Fruit fly (Drosophila melanogaster) whole organism, prepupa: ENCODE measurements around the gene CG16965.
A peak's percentile ranks its signal among the peaks of the same experiment; 100 is the strongest.

ENCODE experiments used
- CG10669 ChIP-seq: fragments of 200-800 bp; sonication (Bioruptor generic); optimal IDR thresholded peaks from 3 replicates; lab custom pipeline; 2018; ENCODE audit warnings: missing biosample characterization, mild to moderate bottlenecking, missing genetic modification characterization, moderate library complexity
- CG11294 ChIP-seq: fragments of 200-800 bp; sonication (Bioruptor generic); IDR thresholded peaks from 2 replicates; pipeline ENCODE4 v1.3.6; 2022; ENCODE audit warnings: missing biosample characterization, missing genetic modification characterization
- CG11902 ChIP-seq: fragments of 200-800 bp; sonication (Bioruptor generic); optimal IDR thresholded peaks from 3 replicates; lab custom pipeline; 2016; ENCODE audit warnings: missing biosample characterization, missing genetic modification characterization
- CG15336 ChIP-seq: fragments of 200-800 bp; sonication (Bioruptor generic); IDR thresholded peaks from 2 replicates; pipeline ENCODE4 v1.3.6; 2022; ENCODE audit warnings: missing biosample characterization, missing genetic modification characterization
- CG3032 ChIP-seq: fragments of 200-800 bp; optimal IDR thresholded peaks from 2 replicates; lab custom pipeline; 2019; ENCODE audit warnings: missing biosample characterization, mild to moderate bottlenecking, missing genetic modification characterization, moderate library complexity
- CG31627 ChIP-seq: fragments of 200-800 bp; sonication (Bioruptor generic); optimal IDR thresholded peaks from 3 replicates; lab custom pipeline; 2016; ENCODE audit warnings: missing biosample characterization, missing genetic modification characterization
- CG34406 ChIP-seq: fragments of 200-800 bp; sonication (Bioruptor generic); optimal IDR thresholded peaks from 3 replicates; lab custom pipeline; 2016; ENCODE audit warnings: missing biosample characterization, missing genetic modification characterization
- CG3919 ChIP-seq: fragments of 200-800 bp; sonication (Bioruptor generic); optimal IDR thresholded peaks from 3 replicates; lab custom pipeline; 2016; ENCODE audit warnings: missing biosample characterization, missing genetic modification characterization
- CG4318 ChIP-seq: fragments of 200-800 bp; sonication (Bioruptor generic); optimal IDR thresholded peaks from 3 replicates; lab custom pipeline; 2017; ENCODE audit warnings: missing biosample characterization, mild to moderate bottlenecking, missing genetic modification characterization
- CG6276 ChIP-seq: fragments of 200-800 bp; sonication (Bioruptor generic); optimal IDR thresholded peaks from 2 replicates; lab custom pipeline; 2017; ENCODE audit warnings: missing biosample characterization, mild to moderate bottlenecking, missing genetic modification characterization
- CG6792 ChIP-seq: fragments of 200-800 bp; sonication (Bioruptor generic); optimal IDR thresholded peaks from 3 replicates; lab custom pipeline; 2016; ENCODE audit warnings: missing biosample characterization, missing genetic modification characterization
- CG6808 ChIP-seq: fragments of 200-800 bp; sonication (Bioruptor generic); optimal IDR thresholded peaks from 3 replicates; lab custom pipeline; 2017; ENCODE audit warnings: missing biosample characterization, missing genetic modification characterization, mild to moderate bottlenecking, moderate library complexity, missing genetic modification reagents
- CG7368 ChIP-seq: fragments of 200-800 bp; sonication (Bioruptor generic); optimal IDR thresholded peaks from 3 replicates; lab custom pipeline; 2016; ENCODE audit warnings: missing biosample characterization, missing genetic modification characterization
- CG8119 ChIP-seq: fragments of 200-800 bp; sonication (Bioruptor generic); IDR thresholded peaks from 3 replicates; pipeline ENCODE4 v1.3.6; 2022; ENCODE audit warnings: missing biosample characterization, missing genetic modification characterization
- CG8319 ChIP-seq: fragments of 200-800 bp; sonication (Bioruptor generic); optimal IDR thresholded peaks from 3 replicates; lab custom pipeline; 2016; ENCODE audit warnings: missing biosample characterization, missing genetic modification characterization
- CG8632 ChIP-seq: fragments of 200-800 bp; sonication (Bioruptor generic); optimal IDR thresholded peaks from 3 replicates; lab custom pipeline; 2016; ENCODE audit warnings: missing biosample characterization, missing genetic modification characterization
- CG9139 ChIP-seq: fragments of 200-800 bp; sonication (Bioruptor generic); optimal IDR thresholded peaks from 3 replicates; lab custom pipeline; 2017; ENCODE audit warnings: missing biosample characterization, mild to moderate bottlenecking, missing genetic modification characterization
- Eip75B ChIP-seq: fragments of 200-800 bp; sonication (Bioruptor generic); optimal IDR thresholded peaks from 3 replicates; lab custom pipeline; 2016; ENCODE audit warnings: missing biosample characterization, missing genetic modification characterization
- Eip78C ChIP-seq: fragments of 200-800 bp; sonication (Bioruptor generic); peaks from one replicate; lab custom pipeline; 2016; ENCODE audit warnings: missing biosample characterization, missing genetic modification characterization
- Ets96B ChIP-seq: fragments of 200-800 bp; optimal IDR thresholded peaks from 2 replicates; lab custom pipeline; 2019; ENCODE audit warnings: missing biosample characterization, mild to moderate bottlenecking, missing genetic modification characterization, moderate library complexity
- Hr38 ChIP-seq: sonication (Bioruptor generic); optimal IDR thresholded peaks from 2 replicates; lab custom pipeline; 2016; ENCODE audit warnings: missing biosample characterization, missing genetic modification characterization
- Hr4 ChIP-seq: fragments of 200-800 bp; sonication (Bioruptor generic); optimal IDR thresholded peaks from 3 replicates; lab custom pipeline; 2016; ENCODE audit warnings: missing biosample characterization, missing genetic modification characterization
- Lpt ChIP-seq: fragments of 200-800 bp; sonication (Bioruptor generic); optimal IDR thresholded peaks from 3 replicates; lab custom pipeline; 2016; ENCODE audit warnings: missing biosample characterization, missing genetic modification characterization
- Smox ChIP-seq: fragments of 200-800 bp; sonication (Bioruptor generic); optimal IDR thresholded peaks from 3 replicates; lab custom pipeline; 2016; ENCODE audit warnings: missing biosample characterization, missing genetic modification characterization
- Sox15 ChIP-seq: fragments of 200-800 bp; sonication (Bioruptor generic); optimal IDR thresholded peaks from 3 replicates; lab custom pipeline; 2016; ENCODE audit warnings: missing biosample characterization, missing genetic modification characterization
- achi ChIP-seq: fragments of 200-800 bp; sonication (Bioruptor generic); optimal IDR thresholded peaks from 3 replicates; lab custom pipeline; 2016; ENCODE audit warnings: missing biosample characterization, missing genetic modification characterization
- dsx ChIP-seq: fragments of 200-800 bp; optimal IDR thresholded peaks from 3 replicates; lab custom pipeline; 2019; ENCODE audit warnings: missing biosample characterization, mild to moderate bottlenecking, missing genetic modification characterization, moderate library complexity; ENCODE audit not compliant: poor library complexity, severe bottlenecking
- eg ChIP-seq: fragments of 200-800 bp; sonication (Bioruptor generic); IDR thresholded peaks from 3 replicates; pipeline ENCODE4 v1.3.6; 2022; ENCODE audit warnings: missing biosample characterization, missing genetic modification characterization
- esn ChIP-seq: fragments of 200-800 bp; sonication (Bioruptor generic); optimal IDR thresholded peaks from 2 replicates; lab custom pipeline; 2016; ENCODE audit warnings: missing biosample characterization, mild to moderate bottlenecking, missing genetic modification characterization, moderate library complexity
- fd59A ChIP-seq: fragments of 200-800 bp; sonication (Bioruptor generic); optimal IDR thresholded peaks from 2 replicates; lab custom pipeline; 2017; ENCODE audit warnings: missing biosample characterization, mild to moderate bottlenecking, missing genetic modification characterization, missing genetic modification reagents
- fkh ChIP-seq: fragments of 200-800 bp; sonication (Bioruptor generic); optimal IDR thresholded peaks from 3 replicates; lab custom pipeline; 2017; ENCODE audit warnings: missing biosample characterization, mild to moderate bottlenecking, missing genetic modification characterization, moderate library complexity
- pdm3 ChIP-seq: fragments of 200-800 bp; sonication (Bioruptor generic); optimal IDR thresholded peaks from 3 replicates; lab custom pipeline; 2016; ENCODE audit warnings: missing biosample characterization, missing genetic modification characterization
- salr ChIP-seq, 2 experiments: fragments of 200-800 bp; sonication (Bioruptor generic); optimal IDR thresholded peaks; 3 replicates each; lab custom pipeline; 2016 to 2018; ENCODE audit warnings: missing biosample characterization in 2 of 2, missing genetic modification characterization in 2 of 2, mild to moderate bottlenecking in 1 of 2
- topi ChIP-seq: fragments of 200-800 bp; sonication (Bioruptor generic); optimal IDR thresholded peaks from 3 replicates; lab custom pipeline; 2016; ENCODE audit warnings: missing biosample characterization, missing genetic modification characterization
- vri ChIP-seq: fragments of 200-800 bp; sonication (Bioruptor generic); optimal IDR thresholded peaks from 3 replicates; lab custom pipeline; 2016; ENCODE audit warnings: missing biosample characterization, mild to moderate bottlenecking, missing genetic modification characterization

CG16965 gene

DNA sequence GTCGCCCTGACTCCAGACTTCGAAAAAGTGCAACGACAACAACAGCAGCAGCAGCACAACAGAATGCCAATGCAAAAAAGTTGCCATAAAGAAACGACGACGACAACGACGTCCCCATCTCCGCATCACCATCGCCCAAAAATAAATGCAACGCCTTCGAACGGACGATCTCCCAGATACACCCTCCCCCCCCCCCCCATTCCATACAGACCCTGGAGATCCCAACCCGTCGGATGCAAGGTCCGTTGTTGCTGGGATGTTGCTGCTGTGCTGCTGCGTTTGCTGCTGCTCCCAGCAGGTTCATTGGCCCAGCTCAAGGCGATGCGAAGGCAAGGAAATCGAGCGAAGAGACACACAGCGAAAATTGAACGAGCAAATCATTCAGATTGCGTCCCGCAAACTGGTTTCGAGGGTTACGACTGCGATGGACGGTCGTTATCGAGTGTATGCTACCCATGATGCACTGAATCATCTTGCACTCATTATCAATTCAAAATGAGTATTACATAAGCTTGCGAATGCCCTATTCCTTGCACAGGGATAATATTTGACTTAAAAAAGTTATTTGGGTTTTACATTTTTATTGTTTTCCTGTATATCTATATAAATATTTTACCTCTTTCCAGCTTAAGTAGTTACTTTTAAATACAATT is 32.5 kb downstream of the CG16965 start (continued):
- TF ChIP-seq CG11902 (GFP tag; lab: Kevin White, UChicago) (no peak), topi (no peak), CG4318 (GFP tag; lab: Kevin White, UChicago) (no peak), CG31627 (GFP tag; lab: Kevin White, UChicago) (no peak), Eip75B (GFP tag; lab: Kevin White, UChicago) (peak; percentile 67), CG8119 (GFP tag; lab: Robert Waterston, UW) (peak; percentile 30; the same call in 1 of the 3 replicates), pdm3 (GFP tag; lab: Kevin White, UChicago) (no peak), CG6276 (GFP tag; lab: Kevin White, UChicago) (peak; percentile 39), Lpt (GFP tag; lab: Kevin White, UChicago) (peak; percentile 78), salr (GFP tag; optimal IDR thresholded peaks at IDR 0.05; lab: Kevin White, UChicago) (peak in 1 of 2 experiments; percentile 17), Smox (no peak), CG6808 (peak; percentile 81), Ets96B (tag; lab: Kevin White, UChicago) (peak; percentile 37), CG34406 (GFP tag; lab: Kevin White, UChicago) (no peak), CG8632 (no peak), fd59A (GFP tag; lab: Kevin White, UChicago) (no peak), CG7368 (no peak), Sox15 (no peak), CG11294 (GFP tag; lab: Robert Waterston, UW) (no peak), fkh (no peak), CG10669 (GFP tag; lab: Kevin White, UChicago) (peak; percentile 46)

DNA sequence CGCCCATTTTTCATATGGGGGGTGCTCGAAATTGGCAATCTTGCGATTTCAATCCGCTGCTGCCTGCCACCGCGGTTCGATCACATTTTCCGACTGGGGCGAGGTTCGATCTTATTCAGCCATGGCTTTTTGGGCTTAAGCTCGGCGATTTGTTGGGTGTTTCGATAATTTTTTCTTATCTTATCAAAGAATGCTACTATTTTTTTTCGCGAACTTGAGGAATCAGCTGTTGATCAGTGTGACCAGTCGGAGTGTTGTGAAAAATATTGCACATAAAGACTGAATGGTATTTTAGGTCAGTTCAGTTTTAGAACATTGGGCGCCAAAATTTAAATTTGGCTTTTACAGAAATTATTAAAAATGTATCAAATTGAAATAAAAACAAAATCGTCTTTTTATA is 39.3 kb downstream of the CG16965 start, which contains the start of gene Wdr81:
Wdr81 (minus strand) TSS at position 226 of the 400 bp plus-strand sequence.
- TF ChIP-seq Ets96B (tag; lab: Kevin White, UChicago), result no peak
- no peak for TF ChIP-seq dsx
- TF ChIP-seq CG6276 (GFP tag; lab: Kevin White, UChicago), result no peak
- TF ChIP-seq achi (GFP tag; lab: Kevin White, UChicago), result no peak
- no peak for TF ChIP-seq Lpt (GFP tag; lab: Kevin White, UChicago)
- no peak for TF ChIP-seq CG6792 (GFP tag; lab: Kevin White, UChicago)
- no peak for TF ChIP-seq Hr4
- no peak for TF ChIP-seq CG9139 (GFP tag; lab: Kevin White, UChicago)
- no peak for TF ChIP-seq eg (GFP tag; lab: Robert Waterston, UW)
- TF ChIP-seq CG8319 (GFP tag; lab: Kevin White, UChicago), result no peak
- no peak for TF ChIP-seq CG3032
- no peak for TF ChIP-seq CG3919
- TF ChIP-seq Hr38 (GFP tag; lab: Kevin White, UChicago), result no peak
- TF ChIP-seq pdm3 (GFP tag; lab: Kevin White, UChicago), result no peak
- TF ChIP-seq esn (GFP tag; lab: Kevin White, UChicago), result no peak
- TF ChIP-seq Sox15, result no peak
- no peak for TF ChIP-seq CG7368

DNA sequence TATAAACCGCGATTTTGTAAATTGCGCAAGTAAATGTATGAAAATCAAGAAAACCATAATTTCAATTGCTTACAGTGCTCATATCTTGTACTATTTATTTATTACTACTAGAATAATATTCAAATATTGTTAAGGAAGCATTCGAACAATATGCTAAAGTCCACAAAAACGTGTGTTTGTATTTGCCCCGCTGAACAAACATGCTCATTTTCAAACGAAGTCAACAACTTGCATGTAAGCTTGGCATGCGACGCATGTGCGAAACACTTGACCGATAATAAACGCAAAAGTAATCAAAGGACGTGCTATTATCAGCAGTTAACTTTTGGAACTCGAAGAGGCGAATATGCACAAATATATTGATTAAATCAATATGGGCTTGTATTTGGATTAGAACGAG is 39.8 kb downstream of the CG16965 start:
- TF ChIP-seq esn (GFP tag; lab: Kevin White, UChicago) (peak; percentile 5), Hr4 (no peak), fkh (peak; percentile 68), CG4318 (GFP tag; lab: Kevin White, UChicago) (no peak), vri (peak; percentile 38), Eip78C (peak; percentile 17)

DNA sequence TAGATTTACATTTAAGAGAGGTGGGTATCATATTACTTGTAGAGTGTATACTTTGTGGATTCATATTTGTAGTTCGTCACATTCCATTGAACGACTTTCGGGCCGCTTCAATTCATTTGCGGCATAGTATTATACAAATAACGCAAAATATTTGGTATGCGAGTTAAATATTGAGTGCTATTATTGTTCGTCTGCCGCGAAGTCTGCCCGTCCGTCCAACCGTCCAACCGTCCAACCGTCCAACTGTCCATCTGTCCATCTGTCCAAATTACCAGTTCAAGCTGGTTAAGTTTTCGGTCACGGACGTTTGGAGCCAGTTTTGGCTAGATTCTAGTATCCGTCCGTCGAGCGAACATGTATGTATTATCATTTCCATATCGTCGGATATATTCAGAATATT is 42.7 kb downstream of the CG16965 start:
- TF ChIP-seq CG3032 (no peak), fd59A (GFP tag; lab: Kevin White, UChicago) (no peak), CG15336 (GFP tag; lab: Robert Waterston, UW) (no peak), CG8632 (no peak), Lpt (GFP tag; lab: Kevin White, UChicago) (no peak)
